Fruit fly (Drosophila melanogaster) whole organism, adult: ENCODE data around the gene CG13258.

Experiments
- CG12768 ChIP-seq: fragments of 200-800 bp; sonication (Bioruptor generic); optimal IDR thresholded peaks from 2 replicates; lab custom pipeline; 2017; ENCODE audit warnings: missing biosample characterization, missing genetic modification characterization, mild to moderate bottlenecking, moderate library complexity, missing genetic modification reagents
- CG14711 ChIP-seq: fragments of 200-800 bp; sonication (Bioruptor generic); optimal IDR thresholded peaks from 2 replicates; lab custom pipeline; 2018; ENCODE audit warnings: missing biosample characterization, mild to moderate bottlenecking, missing genetic modification characterization, moderate library complexity
- CG1620 ChIP-seq: fragments of 200-800 bp; sonication (Bioruptor generic); optimal IDR thresholded peaks from 2 replicates; lab custom pipeline; 2016; ENCODE audit warnings: missing biosample characterization, missing genetic modification characterization
- CG33017 ChIP-seq: fragments of 200-800 bp; sonication (Bioruptor generic); optimal IDR thresholded peaks from 2 replicates; lab custom pipeline; 2018; ENCODE audit warnings: missing biosample characterization, mild to moderate bottlenecking, missing genetic modification characterization, moderate library complexity
- CG5204 ChIP-seq: fragments of 200-800 bp; sonication (Bioruptor generic); optimal IDR thresholded peaks from 2 replicates; lab custom pipeline; 2016; ENCODE audit warnings: missing biosample characterization, missing genetic modification characterization
- CG7101 ChIP-seq: fragments of 200-800 bp; sonication (Bioruptor generic); optimal IDR thresholded peaks from 2 replicates; lab custom pipeline; 2018; ENCODE audit warnings: missing biosample characterization, mild to moderate bottlenecking, missing genetic modification characterization, moderate library complexity
- Clk ChIP-seq: fragments of 200-800 bp; sonication (Bioruptor generic); optimal IDR thresholded peaks from 2 replicates; lab custom pipeline; 2017; ENCODE audit warnings: missing biosample characterization, missing genetic modification characterization
- Crg-1 ChIP-seq: fragments of 200-800 bp; sonication (Bioruptor generic); optimal IDR thresholded peaks from 2 replicates; lab custom pipeline; 2016; ENCODE audit warnings: missing biosample characterization, missing genetic modification characterization
- Mnt ChIP-seq: fragments of 200-800 bp; sonication (Bioruptor generic); optimal IDR thresholded peaks from 2 replicates; lab custom pipeline; 2016; ENCODE audit warnings: missing biosample characterization, mild to moderate bottlenecking, missing genetic modification characterization
- bab1 ChIP-seq: fragments of 200-800 bp; sonication (Bioruptor generic); optimal IDR thresholded peaks from 3 replicates; lab custom pipeline; 2019; ENCODE audit warnings: missing biosample characterization, mild to moderate bottlenecking, missing genetic modification characterization, moderate library complexity
- cic ChIP-seq: fragments of 200-800 bp; sonication (Bioruptor generic); optimal IDR thresholded peaks from 2 replicates; lab custom pipeline; 2017; ENCODE audit warnings: missing biosample characterization, mild to moderate bottlenecking, missing genetic modification characterization, moderate library complexity
- ovo ChIP-seq: fragments of 200-800 bp; sonication (Bioruptor generic); optimal IDR thresholded peaks from 2 replicates; lab custom pipeline; 2016; ENCODE audit warnings: missing biosample characterization, missing genetic modification characterization
- toe ChIP-seq: fragments of 200-800 bp; sonication (Bioruptor generic); optimal IDR thresholded peaks from 2 replicates; lab custom pipeline; 2016; ENCODE audit warnings: missing biosample characterization, missing genetic modification characterization

dm6 chr2L:16273439-16273838, 19.4 kb downstream of the CG13258 start:
- TF ChIP-seq CG14711 (no peak), Clk (GFP tag; lab: Kevin White, UChicago) (no peak), bab1 (no peak), cic (GFP tag; lab: Kevin White, UChicago) (peak; percentile 31), Mnt (GFP tag; lab: Kevin White, UChicago) (peak; percentile 6), CG1620 (GFP tag; lab: Kevin White, UChicago) (no peak), CG5204 (GFP tag; lab: Kevin White, UChicago) (no peak), CG33017 (peak; percentile 1), CG12768 (GFP tag; lab: Kevin White, UChicago) (no peak), Crg-1 (no peak), toe (GFP tag; lab: Kevin White, UChicago) (no peak), CG7101 (tag; lab: Kevin White, UChicago) (no peak), ovo (GFP tag; lab: Kevin White, UChicago) (no peak)
